Worm (Caenorhabditis elegans) whole organism, midembryonic: ENCODE data around the gene C08E8.3.

Experiments used
- flt-1 ChIP-seq: fragments of 200-800 bp; sonication (Bioruptor generic); IDR thresholded peaks from 2 replicates; pipeline ENCODE4 v1.3.6; 2022; ENCODE audit warnings: missing genetic modification characterization, missing compliant biosample characterization
- klf-2 ChIP-seq: fragments of 200-800 bp; sonication (Bioruptor generic); conservative IDR thresholded peaks from 2 replicates; pipeline ENCODE4 v1.3.6; 2022; ENCODE audit warnings: missing genetic modification reagents, missing genetic modification characterization, missing compliant biosample characterization
- ref-1 ChIP-seq: fragments of 200-800 bp; sonication (Bioruptor generic); conservative IDR thresholded peaks from 2 replicates; pipeline ENCODE4 v1.3.6; 2022; ENCODE audit warnings: missing genetic modification reagents, missing genetic modification characterization, missing compliant biosample characterization
- tab-1 ChIP-seq: fragments of 200-800 bp; sonication (Bioruptor generic); IDR thresholded peaks from 2 replicates; pipeline ENCODE4 v1.3.6; 2022; ENCODE audit warnings: missing genetic modification characterization, missing compliant biosample characterization
- ztf-23 ChIP-seq: fragments of 200-800 bp; sonication (Bioruptor generic); IDR thresholded peaks from 2 replicates; pipeline ENCODE4 v1.3.6; 2022; ENCODE audit warnings: missing genetic modification reagents, missing genetic modification characterization, missing compliant biosample characterization
- ztf-29 ChIP-seq: fragments of 200-800 bp; sonication (Bioruptor generic); IDR thresholded peaks from 2 replicates; pipeline ENCODE4 v1.3.6; 2022; ENCODE audit warnings: missing genetic modification reagents, missing genetic modification characterization, missing compliant biosample characterization

ce11 chrV:18346080-18346479 lies 3.8 kb upstream of the C08E8.3 start:
- TF ChIP-seq ztf-23 (GFP tag; lab: Robert Waterston, UW) (no peak), ref-1 (GFP tag; lab: Robert Waterston, UW) (no peak), flt-1 (no peak), ztf-29 (no peak), klf-2 (GFP tag; lab: Robert Waterston, UW) (no peak), tab-1 (GFP tag; lab: Robert Waterston, UW) (no peak)
